Worm (Caenorhabditis elegans) whole organism, L3 larva: ENCODE results near the gene ugt-61.

ENCODE experiments used
- ZK546.5 ChIP-seq: sonication (generic microtip); optimal IDR thresholded peaks from 2 replicates; lab custom pipeline; 2017; ENCODE audit warnings: missing biosample characterization, missing genetic modification characterization
- ama-1 ChIP-seq: fragments of 150-350 bp; optimal IDR thresholded peaks from 2 replicates; lab custom pipeline; 2018
- ceh-28 ChIP-seq: fragments of 150-350 bp; optimal IDR thresholded peaks from 2 replicates; lab custom pipeline; 2014; ENCODE audit warnings: missing biosample characterization, missing genetic modification reagents, missing genetic modification characterization
- ceh-82 ChIP-seq: fragments of 150-350 bp; optimal IDR thresholded peaks from 2 replicates; lab custom pipeline; 2014; ENCODE audit warnings: missing biosample characterization, missing genetic modification characterization
- ceh-9 ChIP-seq: sonication (generic microtip); optimal IDR thresholded peaks from 2 replicates; lab custom pipeline; 2018; ENCODE audit warnings: missing biosample characterization, missing genetic modification characterization
- elt-3 ChIP-seq, 3 experiments: fragments of 150-350 bp in 1 of 3; sonication (generic microtip) in 2 of 3; optimal IDR thresholded peaks; 2 replicates in 2 of 3; 4 replicates in 1 of 3; lab custom pipeline; 2014 to 2017; ENCODE audit warnings: missing biosample characterization in 3 of 3, missing genetic modification characterization in 3 of 3
- mdl-1 ChIP-seq: fragments of 150-350 bp; optimal IDR thresholded peaks from 2 replicates; lab custom pipeline; 2014; ENCODE audit warnings: missing biosample characterization, missing genetic modification characterization
- nhr-11 ChIP-seq: fragments of 150-350 bp; optimal IDR thresholded peaks from 2 replicates; lab custom pipeline; 2014; ENCODE audit warnings: missing biosample characterization, missing genetic modification characterization
- nhr-12 ChIP-seq: fragments of 150-350 bp; optimal IDR thresholded peaks from 2 replicates; lab custom pipeline; 2014; ENCODE audit warnings: missing biosample characterization, missing genetic modification characterization
- nhr-25 ChIP-seq: sonication (generic microtip); optimal IDR thresholded peaks from 2 replicates; lab custom pipeline; 2017; ENCODE audit warnings: missing biosample characterization, missing genetic modification characterization
- tbx-2 ChIP-seq: sonication (generic microtip); optimal IDR thresholded peaks from 2 replicates; lab custom pipeline; 2016; ENCODE audit warnings: mild to moderate bottlenecking, missing genetic modification characterization, missing compliant biosample characterization
- zag-1 ChIP-seq: fragments of 150-350 bp; optimal IDR thresholded peaks from 2 replicates; lab custom pipeline; 2014; ENCODE audit warnings: missing biosample characterization, missing genetic modification characterization
- ztf-11 ChIP-seq: fragments of 150-350 bp; optimal IDR thresholded peaks from 2 replicates; lab custom pipeline; 2014; ENCODE audit warnings: missing biosample characterization, missing genetic modification characterization
- ztf-4 ChIP-seq: fragments of 150-350 bp; optimal IDR thresholded peaks from 2 replicates; lab custom pipeline; 2014; ENCODE audit warnings: missing biosample characterization, missing genetic modification characterization

ce11 chrV:4710464-4710863 is 31.8 kb upstream of the ugt-61 start, which contains the start of gene oac-24:
- no peak for TF ChIP-seq mdl-1 (tag; lab: Kevin White, UChicago)
- no peak for TF ChIP-seq ceh-82 (tag; lab: Kevin White, UChicago)
- TF ChIP-seq ztf-11 (tag; lab: Kevin White, UChicago): no peak
- no peak for TF ChIP-seq tbx-2 (tag; lab: Kevin White, UChicago)
- no peak for TF ChIP-seq nhr-12 (tag; lab: Kevin White, UChicago)
- TF ChIP-seq ceh-9 (tag; lab: Kevin White, UChicago): no peak
- no peak for TF ChIP-seq nhr-25 (tag; lab: Kevin White, UChicago)
- TF ChIP-seq zag-1 (tag; lab: Kevin White, UChicago): no peak
- no peak for TF ChIP-seq ztf-4
- TF ChIP-seq ama-1: no peak
- no peak for TF ChIP-seq ceh-28
- TF ChIP-seq nhr-11: no peak
- no peak for TF ChIP-seq ZK546.5 (tag; lab: Kevin White, UChicago)
- TF ChIP-seq elt-3 (tag; optimal IDR thresholded peaks at IDR 0.05; lab: Kevin White, UChicago): no peak
